Worm (Caenorhabditis elegans) whole organism, mixed stage, embryonic: Measurements from ENCODE around the gene Y54H5A.2.

Source experiments
- M03D4.4 ChIP-seq: sonication (generic microtip); optimal IDR thresholded peaks from 2 replicates; lab custom pipeline; 2017; ENCODE audit warnings: mild to moderate bottlenecking, missing genetic modification characterization, missing compliant biosample characterization
- bed-3 ChIP-seq: fragments of 200-800 bp; sonication (Bioruptor generic); optimal IDR thresholded peaks from 3 replicates; lab custom pipeline; 2018; ENCODE audit warnings: mild to moderate bottlenecking, missing genetic modification characterization, moderate library complexity, missing compliant biosample characterization
- blmp-1 ChIP-seq: fragments of 150-350 bp; optimal IDR thresholded peaks from 2 replicates; lab custom pipeline; 2014; ENCODE audit warnings: missing biosample characterization, missing genetic modification characterization
- ceh-39 ChIP-seq: fragments of 150-350 bp; optimal IDR thresholded peaks from 2 replicates; lab custom pipeline; 2014; ENCODE audit warnings: missing biosample characterization, missing genetic modification characterization
- ceh-43 ChIP-seq: fragments of 200-800 bp; sonication (Bioruptor generic); optimal IDR thresholded peaks from 2 replicates; lab custom pipeline; 2018; ENCODE audit warnings: mild to moderate bottlenecking, missing genetic modification characterization, moderate library complexity, missing compliant biosample characterization
- ceh-83 ChIP-seq: fragments of 200-800 bp; sonication (Bioruptor generic); optimal IDR thresholded peaks from 2 replicates; lab custom pipeline; 2018; ENCODE audit warnings: mild to moderate bottlenecking, missing genetic modification characterization, missing compliant biosample characterization
- ces-1 ChIP-seq: fragments of 150-350 bp; optimal IDR thresholded peaks from 2 replicates; lab custom pipeline; 2014; ENCODE audit warnings: missing biosample characterization, missing genetic modification reagents, missing genetic modification characterization
- cnd-1 ChIP-seq: fragments of 200-800 bp; sonication (Bioruptor generic); optimal IDR thresholded peaks from 2 replicates; lab custom pipeline; 2018; ENCODE audit warnings: mild to moderate bottlenecking, missing genetic modification characterization, missing compliant biosample characterization
- drap-1 ChIP-seq: fragments of 200-800 bp; sonication (Bioruptor generic); optimal IDR thresholded peaks from 3 replicates; lab custom pipeline; 2018; ENCODE audit warnings: mild to moderate bottlenecking, missing genetic modification characterization, missing compliant biosample characterization
- elt-1 ChIP-seq: sonication (generic microtip); optimal IDR thresholded peaks from 2 replicates; lab custom pipeline; 2017; ENCODE audit warnings: missing genetic modification characterization, mild to moderate bottlenecking, missing compliant biosample characterization, antibody characterized with exemption, moderate library complexity, borderline replicate concordance; ENCODE audit not compliant: insufficient read depth
- elt-3 ChIP-seq: fragments of 150-350 bp; optimal IDR thresholded peaks from 2 replicates; lab custom pipeline; 2014; ENCODE audit warnings: missing biosample characterization, missing genetic modification characterization
- flh-1 ChIP-seq: fragments of 200-800 bp; sonication (Bioruptor generic); optimal IDR thresholded peaks from 2 replicates; lab custom pipeline; 2018; ENCODE audit warnings: mild to moderate bottlenecking, missing genetic modification characterization, moderate library complexity, missing compliant biosample characterization
- lin-13 ChIP-seq: fragments of 150-350 bp; optimal IDR thresholded peaks from 2 replicates; lab custom pipeline; 2014; ENCODE audit warnings: missing biosample characterization, missing genetic modification characterization
- lin-32 ChIP-seq: fragments of 200-800 bp; sonication (Bioruptor generic); optimal IDR thresholded peaks from 2 replicates; lab custom pipeline; 2018; ENCODE audit warnings: mild to moderate bottlenecking, missing genetic modification characterization, missing compliant biosample characterization
- lsy-2 ChIP-seq: fragments of 150-350 bp; optimal IDR thresholded peaks from 2 replicates; lab custom pipeline; 2014; ENCODE audit warnings: missing biosample characterization, missing genetic modification characterization
- mab-5 ChIP-seq: fragments of 150-350 bp; optimal IDR thresholded peaks from 2 replicates; lab custom pipeline; 2014; ENCODE audit warnings: missing biosample characterization, missing genetic modification characterization
- mep-1 ChIP-seq: fragments of 150-350 bp; optimal IDR thresholded peaks from 2 replicates; lab custom pipeline; 2017; ENCODE audit warnings: missing biosample characterization, missing genetic modification reagents, missing genetic modification characterization, inconsistent platforms
- mls-2 ChIP-seq: sonication (generic microtip); optimal IDR thresholded peaks from 2 replicates; lab custom pipeline; 2016; ENCODE audit warnings: mild to moderate bottlenecking, missing genetic modification characterization, moderate library complexity, missing compliant biosample characterization
- nhr-12 ChIP-seq: fragments of 150-350 bp; optimal IDR thresholded peaks from 2 replicates; lab custom pipeline; 2014; ENCODE audit warnings: missing biosample characterization, missing genetic modification characterization
- nhr-2 ChIP-seq: fragments of 150-350 bp; optimal IDR thresholded peaks from 2 replicates; lab custom pipeline; 2014; ENCODE audit warnings: missing biosample characterization, missing genetic modification characterization
- nhr-28 ChIP-seq: fragments of 150-350 bp; optimal IDR thresholded peaks from 2 replicates; lab custom pipeline; 2014; ENCODE audit warnings: missing biosample characterization, missing genetic modification characterization
- nhr-76 ChIP-seq: sonication (generic microtip); optimal IDR thresholded peaks from 2 replicates; lab custom pipeline; 2017; ENCODE audit warnings: missing biosample characterization, missing genetic modification characterization
- pha-4 ChIP-seq: fragments of 150-350 bp; optimal IDR thresholded peaks from 2 replicates; lab custom pipeline; 2018; ENCODE audit warnings: missing biosample characterization, missing genetic modification reagents, missing genetic modification characterization
- sem-2 ChIP-seq: fragments of 200-800 bp; sonication (Bioruptor generic); optimal IDR thresholded peaks from 2 replicates; lab custom pipeline; 2018; ENCODE audit warnings: mild to moderate bottlenecking, missing genetic modification characterization, missing compliant biosample characterization
- snpc-4 ChIP-seq: fragments of 150-350 bp; optimal IDR thresholded peaks from 2 replicates; lab custom pipeline; 2014; ENCODE audit warnings: missing biosample characterization, missing genetic modification characterization
- sptf-1 ChIP-seq: sonication (generic microtip); optimal IDR thresholded peaks from 2 replicates; lab custom pipeline; 2017; ENCODE audit warnings: mild to moderate bottlenecking, missing genetic modification characterization, moderate library complexity, missing compliant biosample characterization
- unc-120 ChIP-seq: sonication (generic microtip); optimal IDR thresholded peaks from 2 replicates; lab custom pipeline; 2017; ENCODE audit warnings: missing genetic modification characterization, missing compliant biosample characterization; ENCODE audit not compliant: poor library complexity, severe bottlenecking
- unc-39 ChIP-seq: fragments of 150-350 bp; optimal IDR thresholded peaks from 2 replicates; lab custom pipeline; 2014; ENCODE audit warnings: missing biosample characterization, missing genetic modification characterization
- unc-62 ChIP-seq: fragments of 150-350 bp; optimal IDR thresholded peaks from 2 replicates; lab custom pipeline; 2014; ENCODE audit warnings: missing biosample characterization, missing genetic modification reagents, missing genetic modification characterization
- zip-8 ChIP-seq: fragments of 150-350 bp; optimal IDR thresholded peaks from 2 replicates; lab custom pipeline; 2014; ENCODE audit warnings: missing biosample characterization, missing genetic modification characterization
- ztf-11 ChIP-seq: fragments of 150-350 bp; optimal IDR thresholded peaks from 2 replicates; lab custom pipeline; 2014; ENCODE audit warnings: missing biosample characterization, missing genetic modification characterization

Gene Y54H5A.2

DNA sequence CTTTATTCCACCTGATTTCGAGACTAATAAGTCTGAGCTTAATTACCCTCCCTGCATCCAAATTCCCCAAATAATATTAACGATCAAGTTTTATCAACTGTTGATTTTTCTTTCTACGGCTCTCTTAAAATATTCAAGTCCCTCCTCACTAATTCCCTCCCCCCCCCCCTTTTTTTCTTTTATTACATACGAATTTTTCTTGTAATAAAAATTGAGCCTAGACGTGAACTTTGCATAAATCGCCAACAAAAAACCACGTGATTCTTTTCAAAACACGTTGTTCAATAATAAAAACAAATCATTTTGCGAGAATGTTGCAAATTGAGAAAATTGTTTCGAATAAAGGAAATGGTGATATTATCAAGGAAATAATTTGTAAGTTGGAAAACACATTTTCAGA is 39.0 kb upstream of the Y54H5A.2 start, which contains the start of gene K10D2.8:
Gene K10D2.8, plus strand, starts transcription at position 301 of the 400 bp plus-strand sequence.
- TF ChIP-seq nhr-76 (no peak), lsy-2 (tag; lab: Kevin White, UChicago) (no peak), zip-8 (tag; lab: Kevin White, UChicago) (no peak), pha-4 (tag; lab: Kevin White, UChicago) (no peak), sptf-1 (tag; lab: Kevin White, UChicago) (no peak), nhr-12 (tag; lab: Kevin White, UChicago) (no peak), sem-2 (no peak), ceh-83 (no peak), elt-1 (no peak), nhr-28 (tag; lab: Kevin White, UChicago) (no peak), mep-1 (tag; lab: Kevin White, UChicago) (no peak), unc-62 (GFP tag; lab: Kevin White, UChicago) (no peak), nhr-2 (no peak), ceh-39 (tag; lab: Kevin White, UChicago) (no peak), drap-1 (GFP tag; lab: Kevin White, UChicago) (no peak), mab-5 (tag; lab: Kevin White, UChicago) (no peak), snpc-4 (tag; lab: Kevin White, UChicago) (no peak)

DNA sequence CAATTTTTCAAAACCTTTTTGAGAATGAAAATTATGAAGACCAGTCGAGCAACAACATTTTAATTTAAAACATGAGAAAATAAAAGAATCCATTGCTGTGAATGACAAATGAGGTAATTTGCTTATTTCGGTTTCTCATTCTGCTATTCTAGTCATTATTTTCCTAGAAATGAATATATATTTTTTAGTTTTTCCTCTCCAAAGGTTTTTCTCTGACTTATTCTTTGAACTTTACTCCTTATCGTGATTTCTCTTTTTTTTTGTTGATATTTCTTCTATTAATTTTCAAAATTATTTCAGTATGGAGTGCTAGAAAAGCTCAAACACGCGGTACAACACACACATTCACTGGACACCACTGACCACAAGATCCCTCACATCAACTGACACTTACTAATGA is 36.2 kb upstream of the Y54H5A.2 start, which contains the start of gene pup-2:
Gene pup-2, plus strand, starts transcription at position 301 of the 400 bp plus-strand sequence.
- TF ChIP-seq ces-1 (GFP tag; lab: Kevin White, UChicago) (no peak), lin-32 (no peak), pha-4 (tag; lab: Kevin White, UChicago) (no peak), ceh-83 (no peak), ztf-11 (tag; lab: Kevin White, UChicago) (no peak), lin-13 (no peak), sem-2 (no peak), ceh-43 (GFP tag; lab: Kevin White, UChicago) (no peak)
- TF ChIP-seq, all 35 proteins: peak for 0

DNA sequence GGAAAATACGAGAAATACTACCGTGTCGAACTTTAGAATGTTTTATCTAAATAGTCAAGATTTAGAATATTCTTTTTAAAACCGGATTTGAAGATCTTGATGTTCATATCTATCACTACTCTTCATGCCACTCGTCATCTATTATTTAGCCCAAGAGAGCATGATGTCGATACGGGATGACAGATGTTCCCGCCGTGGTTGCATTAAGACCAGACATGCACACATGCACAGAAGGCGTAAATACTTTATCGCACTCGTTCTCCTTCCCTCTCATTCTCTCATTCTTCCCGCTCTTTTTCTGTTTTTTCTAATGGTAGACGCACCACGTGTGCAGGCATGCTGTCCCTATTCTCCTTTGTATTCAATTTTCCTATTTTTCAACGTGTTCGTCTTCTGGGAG is 34.0 kb upstream of the Y54H5A.2 start:
- TF ChIP-seq zip-8 (tag; lab: Kevin White, UChicago) (no peak), lin-32 (peak; percentile 89), ceh-39 (tag; lab: Kevin White, UChicago) (no peak), mls-2 (tag; lab: Kevin White, UChicago) (no peak), ces-1 (GFP tag; lab: Kevin White, UChicago) (peak; percentile 62), unc-62 (GFP tag; lab: Kevin White, UChicago) (peak; percentile 1), sptf-1 (tag; lab: Kevin White, UChicago) (no peak), cnd-1 (tag; lab: Kevin White, UChicago) (peak; percentile 85)
- TF ChIP-seq, all 35 proteins: peak for 4

DNA sequence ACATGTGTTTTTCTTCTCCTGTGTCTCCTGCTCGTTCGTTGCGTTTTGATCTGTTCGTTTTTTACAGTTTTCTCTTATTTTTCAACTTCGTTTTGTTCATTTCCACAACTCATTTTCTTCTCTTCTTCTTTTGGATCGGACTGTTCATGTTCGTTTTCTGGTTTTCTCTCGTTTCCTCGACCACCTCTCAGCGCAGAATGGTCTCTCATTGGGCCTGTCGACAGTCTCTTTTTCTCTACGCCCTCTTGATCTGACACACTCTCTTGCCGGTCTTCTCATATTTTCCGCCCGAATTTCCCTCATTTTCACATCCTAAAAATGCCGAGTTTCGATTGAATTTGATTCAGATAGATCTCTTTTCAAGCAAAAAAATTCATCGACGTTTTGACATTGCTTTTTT is 32.3 kb upstream of the Y54H5A.2 start:
- TF ChIP-seq ceh-43 (GFP tag; lab: Kevin White, UChicago): no peak
- no peak for TF ChIP-seq ces-1 (GFP tag; lab: Kevin White, UChicago)
- TF ChIP-seq ceh-83: no peak

DNA sequence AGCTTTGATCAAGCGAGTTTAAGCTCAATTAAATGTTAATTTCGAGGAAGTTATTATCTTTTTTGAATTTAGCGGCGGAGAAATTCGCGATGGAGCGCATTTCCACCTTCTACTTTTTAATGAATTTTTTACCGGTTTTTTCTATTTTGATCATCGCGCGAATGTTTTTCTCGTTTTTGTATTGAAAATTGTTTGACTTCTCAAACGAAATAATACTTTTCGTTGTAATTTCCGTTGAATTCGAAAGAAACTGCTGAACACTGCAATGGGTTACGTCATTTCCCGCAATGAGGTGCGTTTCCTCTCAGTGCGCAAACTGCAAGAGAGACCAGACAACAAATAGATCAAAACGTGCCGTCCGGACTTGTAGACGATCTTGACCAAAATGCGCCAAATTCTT is 31.8 kb upstream of the Y54H5A.2 start:
- TF ChIP-seq zip-8 (tag; lab: Kevin White, UChicago) (peak; percentile 42), elt-3 (tag; lab: Kevin White, UChicago) (no peak), ceh-83 (no peak)

DNA sequence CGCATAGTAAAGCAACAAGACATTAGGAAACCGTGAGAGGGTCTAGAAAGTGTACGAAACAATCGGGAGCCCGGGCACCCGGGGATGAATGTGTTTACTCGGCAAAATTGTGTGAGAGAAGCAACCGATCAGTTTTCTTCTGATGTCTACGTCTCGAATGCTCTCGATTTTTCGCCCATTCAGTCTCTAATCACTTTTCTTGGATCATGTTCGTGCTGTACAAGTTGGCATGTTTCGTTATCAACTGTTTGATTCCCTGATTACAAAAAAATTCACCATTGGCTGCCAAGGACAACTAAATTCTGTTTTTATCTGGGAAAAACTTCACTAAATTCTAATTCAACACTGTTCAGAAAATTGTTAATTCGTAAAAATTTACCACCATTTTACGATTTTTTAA is 31.2 kb upstream of the Y54H5A.2 start:
- TF ChIP-seq mab-5 (tag; lab: Kevin White, UChicago) (no peak), unc-120 (tag; lab: Kevin White, UChicago) (peak; percentile 31)
- TF ChIP-seq, all 35 proteins: peak for 1

DNA sequence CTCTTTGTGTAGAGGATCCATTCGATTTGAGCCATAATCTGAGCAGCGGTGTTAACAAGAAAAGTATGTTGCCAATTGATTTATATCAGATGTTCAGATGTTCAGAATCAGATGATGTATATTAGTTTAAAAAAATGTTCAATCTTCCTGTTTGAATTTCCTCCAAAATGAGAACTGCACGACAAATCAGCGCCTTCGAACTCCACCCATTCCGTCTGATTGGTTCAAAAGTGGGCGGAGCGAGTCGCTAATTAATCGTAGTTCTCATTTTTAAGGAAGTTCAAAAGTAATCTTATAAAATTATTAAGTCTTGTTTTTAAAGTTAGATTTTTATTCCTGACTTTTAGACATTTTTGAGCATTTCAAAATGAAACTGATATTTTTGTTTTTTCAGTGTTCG is 29.8 kb upstream of the Y54H5A.2 start:
- no peak for TF ChIP-seq ceh-39 (tag; lab: Kevin White, UChicago)
- no peak for TF ChIP-seq bed-3 (GFP tag; lab: Kevin White, UChicago)
- no peak for TF ChIP-seq unc-120 (tag; lab: Kevin White, UChicago)
- TF ChIP-seq mls-2 (tag; lab: Kevin White, UChicago): no peak
- TF ChIP-seq lin-13: no peak
- no peak for TF ChIP-seq ceh-83
- no peak for TF ChIP-seq unc-62 (GFP tag; lab: Kevin White, UChicago)
- no peak for TF ChIP-seq blmp-1 (tag; lab: Kevin White, UChicago)
- TF ChIP-seq nhr-28 (tag; lab: Kevin White, UChicago): no peak
- TF ChIP-seq mep-1 (tag; lab: Kevin White, UChicago): no peak
- no peak for TF ChIP-seq unc-39 (tag; lab: Kevin White, UChicago)
- TF ChIP-seq elt-1: no peak
- no peak for TF ChIP-seq ztf-11 (tag; lab: Kevin White, UChicago)
- TF ChIP-seq lin-32: no peak
- TF ChIP-seq flh-1: no peak
- TF ChIP-seq pha-4 (tag; lab: Kevin White, UChicago): no peak
- no peak for TF ChIP-seq M03D4.4 (tag; lab: Kevin White, UChicago)
- TF ChIP-seq lsy-2 (tag; lab: Kevin White, UChicago): no peak
